Worm (Caenorhabditis elegans) whole organism, mixed stage, embryonic: ENCODE data around the gene riok-3.

Experiments used
- blmp-1 ChIP-seq: fragments of 150-350 bp; optimal IDR thresholded peaks from 2 replicates; lab custom pipeline; 2014; ENCODE audit warnings: missing biosample characterization, missing genetic modification characterization
- ces-1 ChIP-seq: fragments of 150-350 bp; optimal IDR thresholded peaks from 2 replicates; lab custom pipeline; 2014; ENCODE audit warnings: missing biosample characterization, missing genetic modification reagents, missing genetic modification characterization
- lin-13 ChIP-seq: fragments of 150-350 bp; optimal IDR thresholded peaks from 2 replicates; lab custom pipeline; 2014; ENCODE audit warnings: missing biosample characterization, missing genetic modification characterization
- lsy-2 ChIP-seq: fragments of 150-350 bp; optimal IDR thresholded peaks from 2 replicates; lab custom pipeline; 2014; ENCODE audit warnings: missing biosample characterization, missing genetic modification characterization
- mep-1 ChIP-seq: fragments of 150-350 bp; optimal IDR thresholded peaks from 2 replicates; lab custom pipeline; 2017; ENCODE audit warnings: missing biosample characterization, missing genetic modification reagents, missing genetic modification characterization, inconsistent platforms
- nhr-28 ChIP-seq: fragments of 150-350 bp; optimal IDR thresholded peaks from 2 replicates; lab custom pipeline; 2014; ENCODE audit warnings: missing biosample characterization, missing genetic modification characterization
- nhr-76 ChIP-seq: sonication (generic microtip); optimal IDR thresholded peaks from 2 replicates; lab custom pipeline; 2017; ENCODE audit warnings: missing biosample characterization, missing genetic modification characterization
- sem-2 ChIP-seq: fragments of 200-800 bp; sonication (Bioruptor generic); optimal IDR thresholded peaks from 2 replicates; lab custom pipeline; 2018; ENCODE audit warnings: mild to moderate bottlenecking, missing genetic modification characterization, missing compliant biosample characterization
- tbx-8 ChIP-seq: fragments of 200-800 bp; sonication (Bioruptor generic); optimal IDR thresholded peaks from 2 replicates; lab custom pipeline; 2018; ENCODE audit warnings: mild to moderate bottlenecking, missing genetic modification characterization, moderate library complexity, missing compliant biosample characterization
- unc-120 ChIP-seq: sonication (generic microtip); optimal IDR thresholded peaks from 2 replicates; lab custom pipeline; 2017; ENCODE audit warnings: missing genetic modification characterization, missing compliant biosample characterization; ENCODE audit not compliant: poor library complexity, severe bottlenecking
- unc-62 ChIP-seq: fragments of 150-350 bp; optimal IDR thresholded peaks from 2 replicates; lab custom pipeline; 2014; ENCODE audit warnings: missing biosample characterization, missing genetic modification reagents, missing genetic modification characterization
- ztf-11 ChIP-seq: fragments of 150-350 bp; optimal IDR thresholded peaks from 2 replicates; lab custom pipeline; 2014; ENCODE audit warnings: missing biosample characterization, missing genetic modification characterization

ce11 chrIII:9802045-9802444 is 2.8 kb downstream of the riok-3 start:
- TF ChIP-seq lsy-2 (no peak), sem-2 (GFP tag; lab: Kevin White, UChicago) (no peak), nhr-76 (no peak), mep-1 (no peak), ztf-11 (tag; lab: Kevin White, UChicago) (no peak), unc-62 (GFP tag; lab: Kevin White, UChicago) (no peak), ces-1 (GFP tag; lab: Kevin White, UChicago) (no peak), tbx-8 (GFP tag; lab: Kevin White, UChicago) (no peak), unc-120 (tag; lab: Kevin White, UChicago) (no peak), nhr-28 (tag; lab: Kevin White, UChicago) (no peak), lin-13 (tag; lab: Kevin White, UChicago) (no peak), blmp-1 (tag; lab: Kevin White, UChicago) (no peak)
